Fruit fly (Drosophila melanogaster) whole organism, wandering third instar larva: ENCODE data around the gene CG42300.

Experiments
- Abd-B ChIP-seq: fragments of >200 bp; optimal IDR thresholded peaks from 2 replicates; lab custom pipeline; 2017; ENCODE audit warnings: missing biosample characterization, missing genetic modification characterization
- CG32264 ChIP-seq: fragments of 200-800 bp; sonication (Bioruptor generic); optimal IDR thresholded peaks from 2 replicates; lab custom pipeline; 2016; ENCODE audit warnings: missing biosample characterization, missing genetic modification characterization
- CG9705 ChIP-seq: fragments of 200-800 bp; sonication (Bioruptor generic); optimal IDR thresholded peaks from 2 replicates; lab custom pipeline; 2018; ENCODE audit warnings: missing biosample characterization, mild to moderate bottlenecking, missing genetic modification characterization
- CrebA ChIP-seq: fragments of 200-800 bp; sonication (Bioruptor generic); optimal IDR thresholded peaks from 2 replicates; lab custom pipeline; 2016; ENCODE audit warnings: missing biosample characterization, mild to moderate bottlenecking, missing genetic modification characterization, borderline replicate concordance
- Dfd ChIP-seq: fragments of >200 bp; optimal IDR thresholded peaks from 2 replicates; lab custom pipeline; 2017; ENCODE audit warnings: missing biosample characterization, missing genetic modification characterization
- Dif ChIP-seq: fragments of 200-275, 200-300 bp; sonication (Bioruptor generic); optimal IDR thresholded peaks from 2 replicates; lab custom pipeline; 2018; ENCODE audit warnings: missing biosample characterization, missing genetic modification characterization; ENCODE audit not compliant: partially characterized antibody
- GATAd ChIP-seq: sonication (Bioruptor generic); optimal IDR thresholded peaks from 2 replicates; lab custom pipeline; 2016; ENCODE audit warnings: missing biosample characterization, missing genetic modification characterization
- HLH106 ChIP-seq: fragments of 200-800 bp; optimal IDR thresholded peaks from 3 replicates; lab custom pipeline; 2019; ENCODE audit warnings: missing biosample characterization, mild to moderate bottlenecking, missing genetic modification characterization, moderate library complexity
- Hnf4 ChIP-seq: fragments of 200-800 bp; sonication (Bioruptor generic); optimal IDR thresholded peaks from 2 replicates; lab custom pipeline; 2016; ENCODE audit warnings: missing biosample characterization, mild to moderate bottlenecking, missing genetic modification characterization
- Hr78 ChIP-seq: fragments of >200 bp; optimal IDR thresholded peaks from 2 replicates; lab custom pipeline; 2017; ENCODE audit warnings: missing biosample characterization, missing genetic modification characterization
- Hr83 ChIP-seq: fragments of 200-300 bp; sonication (Bioruptor generic); optimal IDR thresholded peaks from 2 replicates; lab custom pipeline; 2016; ENCODE audit warnings: missing biosample characterization, mild to moderate bottlenecking, missing genetic modification characterization, moderate library complexity; ENCODE audit not compliant: poor library complexity, severe bottlenecking
- Jra ChIP-seq: sonication (Bioruptor generic); optimal IDR thresholded peaks from 2 replicates; lab custom pipeline; 2016; ENCODE audit warnings: missing biosample characterization, missing genetic modification characterization
- Mio ChIP-seq: sonication (Bioruptor generic); optimal IDR thresholded peaks from 2 replicates; lab custom pipeline; 2016; ENCODE audit warnings: missing biosample characterization, missing genetic modification characterization
- Myc ChIP-seq: fragments of >200 bp; optimal IDR thresholded peaks from 2 replicates; lab custom pipeline; 2017
- N ChIP-seq: fragments of >200 bp; optimal IDR thresholded peaks from 2 replicates; lab custom pipeline; 2018; ENCODE audit warnings: missing biosample characterization, missing external identifiers, missing genetic modification characterization
- OdsH ChIP-seq: fragments of 200-800 bp; sonication (Bioruptor generic); optimal IDR thresholded peaks from 2 replicates; lab custom pipeline; 2016; ENCODE audit warnings: missing biosample characterization, mild to moderate bottlenecking, missing genetic modification characterization
- Rel ChIP-seq, 2 experiments: fragments of 200-800 bp; sonication (Bioruptor generic) in 1 of 2; optimal IDR thresholded peaks; 2 replicates in 1 of 2; 3 replicates in 1 of 2; lab custom pipeline; 2016 to 2019; ENCODE audit warnings: mild to moderate bottlenecking in 2 of 2, missing biosample characterization in 2 of 2, missing genetic modification characterization in 2 of 2, moderate library complexity in 1 of 2
- Sp1 ChIP-seq: fragments of 200-800 bp; sonication (Bioruptor generic); optimal IDR thresholded peaks from 3 replicates; lab custom pipeline; 2019; ENCODE audit warnings: missing biosample characterization, mild to moderate bottlenecking, missing genetic modification characterization, moderate library complexity
- Vsx2 ChIP-seq: fragments of 200-300, 225-300 bp; sonication (Bioruptor generic); optimal IDR thresholded peaks from 2 replicates; lab custom pipeline; 2018; ENCODE audit warnings: missing biosample characterization, missing genetic modification characterization; ENCODE audit not compliant: partially characterized antibody
- br ChIP-seq: fragments of 200-800 bp; sonication (Bioruptor generic); optimal IDR thresholded peaks from 2 replicates; lab custom pipeline; 2016; ENCODE audit warnings: missing biosample characterization, missing genetic modification characterization
- brk ChIP-seq: fragments of 200-800 bp; sonication (Bioruptor generic); optimal IDR thresholded peaks from 2 replicates; lab custom pipeline; 2016; ENCODE audit warnings: missing biosample characterization, mild to moderate bottlenecking, missing genetic modification characterization
- dl ChIP-seq, 2 experiments: fragments of 175-275, 200-275 bp in 1 of 2; fragments of 200-275 bp in 1 of 2; sonication (Bioruptor generic); optimal IDR thresholded peaks; lab custom pipeline; 2018; ENCODE audit warnings: mild to moderate bottlenecking in 2 of 2, missing biosample characterization in 2 of 2, missing genetic modification characterization in 2 of 2, moderate library complexity in 2 of 2; ENCODE audit not compliant: partially characterized antibody in 2 of 2, insufficient read depth in 1 of 2
- dmrt93B ChIP-seq: fragments of 200-800 bp; sonication (Bioruptor generic); optimal IDR thresholded peaks from 2 replicates; lab custom pipeline; 2018; ENCODE audit warnings: missing biosample characterization, mild to moderate bottlenecking, missing genetic modification characterization
- dsf ChIP-seq: sonication (Bioruptor generic); optimal IDR thresholded peaks from 2 replicates; lab custom pipeline; 2016; ENCODE audit warnings: missing biosample characterization, missing genetic modification characterization, borderline replicate concordance
- ey ChIP-seq: fragments of 200-800 bp; sonication (Bioruptor generic); optimal IDR thresholded peaks from 2 replicates; lab custom pipeline; 2016; ENCODE audit warnings: missing biosample characterization, missing genetic modification characterization
- foxo ChIP-seq, 2 experiments: fragments of 200-800 bp; sonication (Bioruptor generic); optimal IDR thresholded peaks; 2 replicates in 1 of 2; 3 replicates in 1 of 2; lab custom pipeline; 2016 to 2017; ENCODE audit warnings: missing biosample characterization in 2 of 2, missing genetic modification characterization in 2 of 2
- fru ChIP-seq: fragments of 200-800 bp; sonication (Bioruptor generic); optimal IDR thresholded peaks from 3 replicates; lab custom pipeline; 2016; ENCODE audit warnings: missing biosample characterization, mild to moderate bottlenecking, missing genetic modification characterization
- h ChIP-seq: fragments of 200-800 bp; sonication (Bioruptor generic); optimal IDR thresholded peaks from 3 replicates; lab custom pipeline; 2016; ENCODE audit warnings: missing biosample characterization, mild to moderate bottlenecking, missing genetic modification characterization
- jim ChIP-seq: fragments of 175-275, 200-325 bp; sonication (Bioruptor generic); optimal IDR thresholded peaks from 2 replicates; lab custom pipeline; 2016; ENCODE audit warnings: missing biosample characterization, mild to moderate bottlenecking, missing genetic modification characterization
- lola ChIP-seq: fragments of >200 bp; optimal IDR thresholded peaks from 2 replicates; lab custom pipeline; 2017; ENCODE audit warnings: missing biosample characterization, missing genetic modification characterization
- pan ChIP-seq: fragments of >200 bp; optimal IDR thresholded peaks from 2 replicates; lab custom pipeline; 2017
- psq ChIP-seq: fragments of 200-800 bp; sonication (Bioruptor generic); optimal IDR thresholded peaks from 3 replicates; lab custom pipeline; 2017; ENCODE audit warnings: missing biosample characterization, mild to moderate bottlenecking, missing genetic modification characterization, moderate library complexity
- rgr ChIP-seq: fragments of 200-800 bp; sonication (Bioruptor generic); optimal IDR thresholded peaks from 3 replicates; lab custom pipeline; 2016; ENCODE audit warnings: missing biosample characterization, mild to moderate bottlenecking, missing genetic modification characterization
- sage ChIP-seq: fragments of 200-800 bp; sonication (Bioruptor generic); optimal IDR thresholded peaks from 2 replicates; lab custom pipeline; 2016; ENCODE audit warnings: missing biosample characterization, mild to moderate bottlenecking, missing genetic modification characterization
- sv ChIP-seq: fragments of 200-800 bp; sonication (Bioruptor generic); optimal IDR thresholded peaks from 3 replicates; lab custom pipeline; 2016; ENCODE audit warnings: missing biosample characterization, missing genetic modification characterization
- tai ChIP-seq: sonication (Bioruptor generic); optimal IDR thresholded peaks from 2 replicates; lab custom pipeline; 2016; ENCODE audit warnings: missing biosample characterization, missing genetic modification characterization
- usp ChIP-seq: fragments of >200 bp; optimal IDR thresholded peaks from 2 replicates; lab custom pipeline; 2017; ENCODE audit warnings: missing biosample characterization, missing genetic modification characterization
- woc ChIP-seq: sonication (Bioruptor generic); optimal IDR thresholded peaks from 2 replicates; lab custom pipeline; 2016; ENCODE audit warnings: missing biosample characterization, mild to moderate bottlenecking, missing genetic modification characterization

The CG42300 gene

DNA sequence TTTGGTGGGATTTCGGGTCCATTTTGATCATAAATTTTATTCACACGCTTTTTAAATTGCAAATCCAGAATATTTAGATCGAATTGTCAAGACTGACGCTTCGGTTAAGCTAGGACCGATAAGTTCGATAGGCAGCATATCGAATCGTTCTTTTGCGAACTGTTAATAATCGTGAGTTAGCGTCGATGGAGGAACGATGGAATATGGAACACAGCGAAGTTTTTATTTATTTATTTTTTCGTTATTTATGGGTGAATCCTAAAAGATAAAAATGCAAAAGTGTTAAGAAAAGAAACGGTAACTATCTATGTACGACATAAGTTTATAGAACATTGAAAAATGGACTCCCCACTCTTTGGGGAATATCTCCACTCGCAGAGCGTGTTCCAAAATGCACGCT is at the start of gene CG42300:
TSS of gene CG42300 (minus strand) at position 101 of the 400 bp plus-strand sequence.
- no peak for TF ChIP-seq psq (GFP tag; lab: Kevin White, UChicago)
- TF ChIP-seq lola (GFP tag; lab: Kevin White, UChicago), result no peak
- TF ChIP-seq fru (GFP tag; lab: Kevin White, UChicago), result no peak
- TF ChIP-seq N (GFP tag; lab: Kevin White, UChicago), result no peak
- TF ChIP-seq Dfd (GFP tag; lab: Kevin White, UChicago), result no peak
- no peak for TF ChIP-seq CrebA
- no peak for TF ChIP-seq CG9705 (GFP tag; lab: Kevin White, UChicago)
- TF ChIP-seq sage (GFP tag; lab: Kevin White, UChicago), result no peak
- no peak for TF ChIP-seq brk (GFP tag; lab: Kevin White, UChicago)

DNA sequence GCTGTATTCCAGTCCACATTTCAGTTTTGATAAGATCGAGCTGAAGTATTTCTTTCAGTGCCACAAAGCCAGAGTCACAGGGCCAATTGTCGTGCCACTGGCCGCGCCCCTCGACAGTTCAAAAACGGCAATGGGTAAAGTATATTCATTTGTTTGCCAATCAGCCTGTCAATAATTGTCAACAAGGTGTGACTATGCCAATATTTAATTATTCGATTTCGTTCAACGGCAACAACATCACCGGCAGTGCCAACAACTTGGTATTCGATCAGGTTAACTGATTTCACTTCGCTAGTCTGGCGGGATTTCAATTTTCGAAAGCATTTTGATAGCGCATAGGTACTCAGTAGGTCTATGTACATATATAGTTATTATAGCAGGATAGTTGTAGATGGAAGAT is 46.6 kb upstream of the CG42300 start:
- TF ChIP-seq OdsH (GFP tag; lab: Kevin White, UChicago) (no peak), N (GFP tag; lab: Kevin White, UChicago) (no peak), Dif (GFP tag; lab: Kevin White, UChicago) (no peak), ey (no peak), sage (GFP tag; lab: Kevin White, UChicago) (no peak), fru (GFP tag; lab: Kevin White, UChicago) (no peak), Myc (lab: Kevin White, UChicago) (no peak), Hr78 (GFP tag; lab: Kevin White, UChicago) (no peak), h (GFP tag; lab: Kevin White, UChicago) (peak; percentile 17), rgr (peak; percentile 18), pan (no peak), Rel (GFP tag; optimal IDR thresholded peaks at IDR 0.05; lab: Kevin White, UChicago) (no peak), Rel (tag; optimal IDR thresholded peaks at IDR 0.05; lab: Kevin White, UChicago) (no peak), usp (GFP tag; lab: Kevin White, UChicago) (no peak), Abd-B (GFP tag; lab: Kevin White, UChicago) (no peak)

DNA sequence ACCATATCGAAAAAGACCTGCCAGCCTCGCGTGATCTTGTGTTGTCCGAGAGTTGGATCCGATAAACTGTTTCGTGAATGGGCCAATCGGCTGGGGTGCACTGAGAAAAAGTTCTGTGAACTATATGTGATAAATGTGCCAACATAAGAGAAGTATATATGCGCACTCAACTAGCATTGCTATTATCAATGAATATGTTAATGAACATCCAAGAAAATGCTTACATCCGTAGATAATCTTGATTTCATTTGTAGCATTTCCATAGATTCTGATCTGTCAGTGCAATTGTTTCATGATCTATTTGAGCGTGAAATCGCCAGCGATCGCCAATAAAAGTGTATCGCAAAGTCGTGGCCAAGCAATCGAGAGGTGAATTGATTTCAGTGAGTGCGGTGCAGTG is 45.4 kb upstream of the CG42300 start:
- TF ChIP-seq Jra (GFP tag; lab: Kevin White, UChicago) (no peak), Rel (GFP tag; optimal IDR thresholded peaks at IDR 0.05; lab: Kevin White, UChicago) (no peak), Rel (tag; optimal IDR thresholded peaks at IDR 0.05; lab: Kevin White, UChicago) (no peak), ey (no peak), CG32264 (GFP tag; lab: Kevin White, UChicago) (no peak), h (GFP tag; lab: Kevin White, UChicago) (no peak)

dm6 chrX:15599697-15600096 is 43.9 kb upstream of the CG42300 start:
- no peak for TF ChIP-seq CG32264 (GFP tag; lab: Kevin White, UChicago)
- TF ChIP-seq Sp1, result no peak
- no peak for TF ChIP-seq Jra (GFP tag; lab: Kevin White, UChicago)
- no peak for TF ChIP-seq N (GFP tag; lab: Kevin White, UChicago)
- no peak for TF ChIP-seq Hr83 (GFP tag; lab: Kevin White, UChicago)
- no peak for TF ChIP-seq dmrt93B
- no peak for TF ChIP-seq GATAd
- no peak for TF ChIP-seq Mio
- no peak for TF ChIP-seq tai
- no peak for TF ChIP-seq pan
- no peak for TF ChIP-seq Rel (GFP tag; optimal IDR thresholded peaks at IDR 0.05; lab: Kevin White, UChicago)
- no peak for TF ChIP-seq Rel (tag; optimal IDR thresholded peaks at IDR 0.05; lab: Kevin White, UChicago)
- no peak for TF ChIP-seq dsf (GFP tag; lab: Kevin White, UChicago)
- no peak for TF ChIP-seq Dif (GFP tag; lab: Kevin White, UChicago)
- TF ChIP-seq foxo (GFP tag; optimal IDR thresholded peaks at IDR 0.05; lab: Kevin White, UChicago), result peak in 1 of 2 experiments; percentile 22
- no peak for TF ChIP-seq Vsx2 (GFP tag; lab: Kevin White, UChicago)
- TF ChIP-seq CG9705 (GFP tag; lab: Kevin White, UChicago), result no peak
- no peak for TF ChIP-seq Abd-B (GFP tag; lab: Kevin White, UChicago)
- no peak for TF ChIP-seq jim (GFP tag; lab: Kevin White, UChicago)
- no peak for TF ChIP-seq OdsH (GFP tag; lab: Kevin White, UChicago)
- no peak for TF ChIP-seq sage (GFP tag; lab: Kevin White, UChicago)
- no peak for TF ChIP-seq psq (GFP tag; lab: Kevin White, UChicago)
- TF ChIP-seq Dfd (GFP tag; lab: Kevin White, UChicago), result no peak
- TF ChIP-seq br (GFP tag; lab: Kevin White, UChicago), result no peak
- peak; percentile 36 for TF ChIP-seq HLH106 (tag; lab: Kevin White, UChicago)
- TF ChIP-seq CrebA, result no peak
- TF ChIP-seq h (GFP tag; lab: Kevin White, UChicago), result peak; percentile 24
- no peak for TF ChIP-seq rgr
- TF ChIP-seq dl (GFP tag; optimal IDR thresholded peaks at IDR 0.05; lab: Kevin White, UChicago; ENCODE audit: insufficient read depth in 1 of 2, partially characterized antibody in 2 of 2), result no peak
- peak; percentile 7 for TF ChIP-seq ey
- TF ChIP-seq lola (GFP tag; lab: Kevin White, UChicago), result no peak
- TF ChIP-seq Hr78 (GFP tag; lab: Kevin White, UChicago), result no peak
- no peak for TF ChIP-seq sv (GFP tag; lab: Kevin White, UChicago)
- peak; percentile 4 for TF ChIP-seq fru (GFP tag; lab: Kevin White, UChicago)
- TF ChIP-seq Hnf4 (GFP tag; lab: Kevin White, UChicago), result no peak
- TF ChIP-seq usp (GFP tag; lab: Kevin White, UChicago), result no peak
- no peak for TF ChIP-seq brk (GFP tag; lab: Kevin White, UChicago)
- no peak for TF ChIP-seq Myc (lab: Kevin White, UChicago)
- TF ChIP-seq woc (GFP tag; lab: Kevin White, UChicago), result no peak
